Worm (Caenorhabditis elegans): ENCODE data around the gene ceh-16.

ceh-16 gene

ce11 chrIII:8622435-8622834 is at the start of gene ceh-16:
TSS of gene ceh-16 (plus strand) at chrIII:8622735.
- TF ChIP-seq ref-1 (GFP tag; conservative IDR thresholded peaks at IDR 0.05): no peak
- TF ChIP-seq tab-1 (GFP tag; IDR thresholded peaks at IDR 0.05): no peak
- TF ChIP-seq klf-2 (GFP tag; conservative IDR thresholded peaks at IDR 0.05): no peak
- no peak for TF ChIP-seq T22C8.4 (GFP tag; IDR thresholded peaks at IDR 0.05)
- no peak for TF ChIP-seq cog-1 (tag; optimal IDR thresholded peaks at IDR 0.05)
- no peak for TF ChIP-seq flt-1 (GFP tag; IDR thresholded peaks at IDR 0.05)
- no peak for TF ChIP-seq med-1 (GFP tag; optimal IDR thresholded peaks at IDR 0.05; ENCODE audit: insufficient read depth)
- TF ChIP-seq ztf-23 (GFP tag; IDR thresholded peaks at IDR 0.05): no peak

- TF ChIP-seq flt-1 (GFP tag; IDR thresholded peaks at IDR 0.05) (no peak), T22C8.4 (GFP tag; IDR thresholded peaks at IDR 0.05) (no peak), klf-2 (GFP tag; conservative IDR thresholded peaks at IDR 0.05) (no peak), ref-1 (GFP tag; conservative IDR thresholded peaks at IDR 0.05) (no peak)
Observed at ce11 chrIII:8573301-8573700, 49.2 kb upstream of the ceh-16 start.

ce11 chrIII:8573869-8574268 is 48.7 kb upstream of the ceh-16 start:
- TF ChIP-seq ref-1 (GFP tag; conservative IDR thresholded peaks at IDR 0.05) (no peak), flt-1 (GFP tag; IDR thresholded peaks at IDR 0.05) (no peak), T22C8.4 (GFP tag; IDR thresholded peaks at IDR 0.05) (no peak), med-1 (GFP tag; optimal IDR thresholded peaks at IDR 0.05; ENCODE audit: insufficient read depth) (no peak), ztf-23 (GFP tag; IDR thresholded peaks at IDR 0.05) (no peak), klf-2 (GFP tag; conservative IDR thresholded peaks at IDR 0.05) (no peak), tab-1 (GFP tag; IDR thresholded peaks at IDR 0.05) (no peak), cog-1 (tag; optimal IDR thresholded peaks at IDR 0.05) (no peak), ztf-29 (GFP tag; IDR thresholded peaks at IDR 0.05) (no peak)

- no peak for TF ChIP-seq klf-2 (GFP tag; conservative IDR thresholded peaks at IDR 0.05)
- TF ChIP-seq ztf-29 (GFP tag; IDR thresholded peaks at IDR 0.05): no peak
- no peak for TF ChIP-seq cog-1 (tag; optimal IDR thresholded peaks at IDR 0.05)
- no peak for TF ChIP-seq med-1 (GFP tag; optimal IDR thresholded peaks at IDR 0.05; ENCODE audit: insufficient read depth)
- no peak for TF ChIP-seq ztf-23 (GFP tag; IDR thresholded peaks at IDR 0.05)
- no peak for TF ChIP-seq T22C8.4 (GFP tag; IDR thresholded peaks at IDR 0.05)
- TF ChIP-seq tab-1 (GFP tag; IDR thresholded peaks at IDR 0.05): no peak
- TF ChIP-seq flt-1 (GFP tag; IDR thresholded peaks at IDR 0.05): no peak
Observed at ce11 chrIII:8574299-8574698, 48.2 kb upstream of the ceh-16 start.

- TF ChIP-seq cog-1 (tag; optimal IDR thresholded peaks at IDR 0.05) (no peak), ztf-23 (GFP tag; IDR thresholded peaks at IDR 0.05) (no peak), ztf-29 (GFP tag; IDR thresholded peaks at IDR 0.05) (no peak), klf-2 (GFP tag; conservative IDR thresholded peaks at IDR 0.05) (no peak), flt-1 (GFP tag; IDR thresholded peaks at IDR 0.05) (no peak), med-1 (GFP tag; optimal IDR thresholded peaks at IDR 0.05; ENCODE audit: insufficient read depth) (no peak), T22C8.4 (GFP tag; IDR thresholded peaks at IDR 0.05) (no peak), tab-1 (GFP tag; IDR thresholded peaks at IDR 0.05) (no peak), ref-1 (GFP tag; conservative IDR thresholded peaks at IDR 0.05) (no peak)
Observed at ce11 chrIII:8575359-8576101, 47.0 kb upstream of the ceh-16 start.

- TF ChIP-seq med-1 (GFP tag; optimal IDR thresholded peaks at IDR 0.05; ENCODE audit: insufficient read depth): no peak
- no peak for TF ChIP-seq flt-1 (GFP tag; IDR thresholded peaks at IDR 0.05)
- TF ChIP-seq ztf-29 (GFP tag; IDR thresholded peaks at IDR 0.05): no peak
- no peak for TF ChIP-seq ztf-23 (GFP tag; IDR thresholded peaks at IDR 0.05)
- TF ChIP-seq ref-1 (GFP tag; conservative IDR thresholded peaks at IDR 0.05): no peak
- no peak for TF ChIP-seq klf-2 (GFP tag; conservative IDR thresholded peaks at IDR 0.05)
- TF ChIP-seq tab-1 (GFP tag; IDR thresholded peaks at IDR 0.05): no peak
- no peak for TF ChIP-seq cog-1 (tag; optimal IDR thresholded peaks at IDR 0.05)
- TF ChIP-seq T22C8.4 (GFP tag; IDR thresholded peaks at IDR 0.05): no peak
Observed at ce11 chrIII:8577534-8577933, 45.0 kb upstream of the ceh-16 start.

- TF ChIP-seq ref-1 (GFP tag; conservative IDR thresholded peaks at IDR 0.05) (no peak), klf-2 (GFP tag; conservative IDR thresholded peaks at IDR 0.05) (no peak), ztf-23 (GFP tag; IDR thresholded peaks at IDR 0.05) (no peak), T22C8.4 (GFP tag; IDR thresholded peaks at IDR 0.05) (no peak), tab-1 (GFP tag; IDR thresholded peaks at IDR 0.05) (no peak), cog-1 (tag; optimal IDR thresholded peaks at IDR 0.05) (no peak), ztf-29 (GFP tag; IDR thresholded peaks at IDR 0.05) (no peak), flt-1 (GFP tag; IDR thresholded peaks at IDR 0.05) (no peak)
Observed at ce11 chrIII:8578381-8578780, 44.2 kb upstream of the ceh-16 start.

ce11 chrIII:8579367-8579766 is 43.2 kb upstream of the ceh-16 start:
- TF ChIP-seq ztf-23 (GFP tag; IDR thresholded peaks at IDR 0.05): no peak
- TF ChIP-seq cog-1 (tag; optimal IDR thresholded peaks at IDR 0.05): no peak
- TF ChIP-seq flt-1 (GFP tag; IDR thresholded peaks at IDR 0.05): no peak
- no peak for TF ChIP-seq ztf-29 (GFP tag; IDR thresholded peaks at IDR 0.05)
- no peak for TF ChIP-seq T22C8.4 (GFP tag; IDR thresholded peaks at IDR 0.05)
- TF ChIP-seq tab-1 (GFP tag; IDR thresholded peaks at IDR 0.05): no peak
- no peak for TF ChIP-seq ref-1 (GFP tag; conservative IDR thresholded peaks at IDR 0.05)
- TF ChIP-seq med-1 (GFP tag; optimal IDR thresholded peaks at IDR 0.05; ENCODE audit: insufficient read depth): no peak
- TF ChIP-seq klf-2 (GFP tag; conservative IDR thresholded peaks at IDR 0.05): no peak

ce11 chrIII:8580802-8581201 is 41.7 kb upstream of the ceh-16 start, which contains the start of gene doxa-1:
TSS of gene doxa-1 (plus strand) at chrIII:8581102.
- TF ChIP-seq ztf-29 (GFP tag; IDR thresholded peaks at IDR 0.05) (no peak), med-1 (GFP tag; optimal IDR thresholded peaks at IDR 0.05; ENCODE audit: insufficient read depth) (no peak), klf-2 (GFP tag; conservative IDR thresholded peaks at IDR 0.05) (no peak), ref-1 (GFP tag; conservative IDR thresholded peaks at IDR 0.05) (no peak), T22C8.4 (GFP tag; IDR thresholded peaks at IDR 0.05) (no peak), tab-1 (GFP tag; IDR thresholded peaks at IDR 0.05) (no peak), ztf-23 (GFP tag; IDR thresholded peaks at IDR 0.05) (no peak), flt-1 (GFP tag; IDR thresholded peaks at IDR 0.05) (no peak), cog-1 (tag; optimal IDR thresholded peaks at IDR 0.05) (no peak)

All from whole organism, midembryonic.